Fruit fly (Drosophila melanogaster) whole organism, embryonic: Measurements from ENCODE around the gene Arpc2.

Experiments
- Ada2b ChIP-seq: fragments of 200-800 bp; sonication (Bioruptor generic); IDR thresholded peaks from 2 replicates; pipeline ENCODE4 v1.3.6; 2022; ENCODE audit warnings: missing biosample characterization, missing genetic modification characterization
- Bgb ChIP-seq: fragments of 200-800 bp; sonication (Bioruptor generic); IDR thresholded peaks from 2 replicates; pipeline ENCODE4 v1.3.6; 2022; ENCODE audit warnings: missing biosample characterization, missing genetic modification characterization; ENCODE audit not compliant: partially characterized antibody
- CG10959 ChIP-seq: fragments of 200-800 bp; sonication (Bioruptor generic); IDR thresholded peaks from 2 replicates; pipeline ENCODE4 v1.3.6; 2022; ENCODE audit warnings: missing biosample characterization, missing genetic modification characterization
- CG10979 ChIP-seq: fragments of 200-800 bp; sonication (Bioruptor generic); optimal IDR thresholded peaks from 2 replicates; lab custom pipeline; 2018; ENCODE audit warnings: missing biosample characterization, mild to moderate bottlenecking, missing genetic modification characterization, moderate library complexity
- CG13624 ChIP-seq: fragments of 200-800 bp; sonication (Bioruptor generic); optimal IDR thresholded peaks from 2 replicates; lab custom pipeline; 2016; ENCODE audit warnings: missing biosample characterization, missing genetic modification characterization
- CG14860 ChIP-seq: fragments of 200-800 bp; sonication (Bioruptor generic); IDR thresholded peaks from 3 replicates; pipeline ENCODE4 v1.3.6; 2022; ENCODE audit warnings: missing biosample characterization, missing genetic modification characterization; ENCODE audit not compliant: partially characterized antibody
- CG16813 ChIP-seq: fragments of 200-800 bp; sonication (Bioruptor generic); IDR thresholded peaks from 3 replicates; pipeline ENCODE4 v1.3.6; 2022; ENCODE audit warnings: missing biosample characterization, missing genetic modification characterization; ENCODE audit not compliant: partially characterized antibody
- CG2678 ChIP-seq: fragments of 200-800 bp; sonication (Bioruptor generic); optimal IDR thresholded peaks from 3 replicates; lab custom pipeline; 2019; ENCODE audit warnings: missing biosample characterization, mild to moderate bottlenecking, missing genetic modification characterization, moderate library complexity
- CG30431 ChIP-seq: fragments of 200-800 bp; sonication (Bioruptor generic); optimal IDR thresholded peaks from 2 replicates; lab custom pipeline; 2017; ENCODE audit warnings: missing biosample characterization, missing genetic modification characterization
- CG32532 ChIP-seq: fragments of 200-800 bp; sonication (Bioruptor generic); IDR thresholded peaks from 2 replicates; pipeline ENCODE4 v1.3.6; 2022; ENCODE audit warnings: missing biosample characterization, missing genetic modification characterization
- CG34422 ChIP-seq: fragments of 200-800 bp; sonication (Bioruptor generic); IDR thresholded peaks from 3 replicates; pipeline ENCODE4 v1.3.6; 2022; ENCODE audit warnings: missing biosample characterization, missing genetic modification characterization
- CG3995 ChIP-seq: fragments of 200-800 bp; sonication (Bioruptor generic); optimal IDR thresholded peaks from 3 replicates; lab custom pipeline; 2016; ENCODE audit warnings: missing biosample characterization, missing genetic modification characterization
- CG42726 ChIP-seq: fragments of 200-800 bp; sonication (Bioruptor generic); IDR thresholded peaks from 2 replicates; pipeline ENCODE4 v1.3.6; 2022; ENCODE audit warnings: missing biosample characterization, missing genetic modification characterization; ENCODE audit not compliant: partially characterized antibody
- CG4360 ChIP-seq: fragments of 200-800 bp; sonication (Bioruptor generic); IDR thresholded peaks from 2 replicates; pipeline ENCODE4 v1.3.6; 2022; ENCODE audit warnings: missing biosample characterization, missing genetic modification characterization
- CG4617 ChIP-seq: fragments of 200-800 bp; sonication (Bioruptor generic); optimal IDR thresholded peaks from 3 replicates; lab custom pipeline; 2016; ENCODE audit warnings: missing biosample characterization, missing genetic modification characterization, borderline replicate concordance
- CG4730 ChIP-seq: fragments of 200-800 bp; sonication (Bioruptor generic); IDR thresholded peaks from 2 replicates; pipeline ENCODE4 v1.3.6; 2022; ENCODE audit warnings: missing biosample characterization, missing genetic modification characterization
- CG6254 ChIP-seq: fragments of 200-800 bp; sonication (Bioruptor generic); optimal IDR thresholded peaks from 3 replicates; lab custom pipeline; 2017; ENCODE audit warnings: mild to moderate bottlenecking, missing biosample characterization, missing genetic modification reagents, missing genetic modification characterization
- CG6791 ChIP-seq: fragments of 200-800 bp; sonication (Bioruptor generic); IDR thresholded peaks from 3 replicates; pipeline ENCODE4 v1.3.6; 2022; ENCODE audit warnings: missing biosample characterization, missing genetic modification characterization; ENCODE audit not compliant: partially characterized antibody
- CG6813 ChIP-seq: fragments of 200-800 bp; sonication (Bioruptor generic); optimal IDR thresholded peaks from 2 replicates; lab custom pipeline; 2017; ENCODE audit warnings: missing biosample characterization, missing genetic modification characterization, mild to moderate bottlenecking, moderate library complexity, missing genetic modification reagents
- CG7357 ChIP-seq: fragments of 200-800 bp; sonication (Bioruptor generic); IDR thresholded peaks from 3 replicates; pipeline ENCODE4 v1.3.6; 2022; ENCODE audit warnings: missing biosample characterization, missing genetic modification characterization
- CG7963 ChIP-seq: fragments of 200-800 bp; sonication (Bioruptor generic); IDR thresholded peaks from 3 replicates; pipeline ENCODE4 v1.3.6; 2022; ENCODE audit warnings: missing biosample characterization, missing genetic modification characterization; ENCODE audit not compliant: partially characterized antibody
- CG8281 ChIP-seq: fragments of 200-800 bp; sonication (Bioruptor generic); optimal IDR thresholded peaks from 2 replicates; lab custom pipeline; 2018; ENCODE audit warnings: missing biosample characterization, mild to moderate bottlenecking, missing genetic modification characterization, moderate library complexity
- CG8924 ChIP-seq: fragments of 200-800 bp; optimal IDR thresholded peaks from 3 replicates; lab custom pipeline; 2019; ENCODE audit warnings: missing biosample characterization, mild to moderate bottlenecking, missing genetic modification characterization, moderate library complexity
- D19A ChIP-seq: fragments of 200-800 bp; optimal IDR thresholded peaks from 3 replicates; lab custom pipeline; 2019; ENCODE audit warnings: missing biosample characterization, mild to moderate bottlenecking, missing genetic modification characterization, moderate library complexity
- Dek ChIP-seq: fragments of 200-800 bp; sonication (Bioruptor generic); optimal IDR thresholded peaks from 3 replicates; lab custom pipeline; 2019; ENCODE audit warnings: missing biosample characterization, mild to moderate bottlenecking, missing genetic modification characterization, moderate library complexity
- Ets65A ChIP-seq: fragments of 200-800 bp; sonication (Bioruptor generic); peaks from one replicate; lab custom pipeline; 2016; ENCODE audit warnings: missing biosample characterization, missing genetic modification characterization
- H2.0 ChIP-seq: fragments of 200-800 bp; sonication (Bioruptor generic); IDR thresholded peaks from 2 replicates; pipeline ENCODE4 v1.3.6; 2022; ENCODE audit warnings: missing biosample characterization, missing genetic modification characterization
- HmgD ChIP-seq: fragments of 200-800 bp; sonication (Bioruptor generic); optimal IDR thresholded peaks from 3 replicates; lab custom pipeline; 2016; ENCODE audit warnings: missing biosample characterization, missing genetic modification characterization
- Mrtf ChIP-seq: fragments of 200-800 bp; sonication (Bioruptor generic); IDR thresholded peaks from 3 replicates; pipeline ENCODE4 v1.3.6; 2022; ENCODE audit warnings: missing biosample characterization, missing genetic modification characterization
- Pdp1 ChIP-seq, 2 experiments: fragments of 200-800 bp; sonication (Bioruptor generic); optimal IDR thresholded peaks; 3 replicates each; lab custom pipeline; 2016; ENCODE audit warnings: missing biosample characterization in 2 of 2, missing genetic modification characterization in 2 of 2, mild to moderate bottlenecking in 1 of 2, moderate library complexity in 1 of 2
- Rfx ChIP-seq: fragments of 200-800 bp; sonication (Bioruptor generic); IDR thresholded peaks from 2 replicates; pipeline ENCODE4 v1.3.6; 2022; ENCODE audit warnings: missing biosample characterization, missing genetic modification characterization
- Sox100B ChIP-seq: fragments of 200-800 bp; sonication (Bioruptor generic); optimal IDR thresholded peaks from 3 replicates; lab custom pipeline; 2018; ENCODE audit warnings: missing biosample characterization, mild to moderate bottlenecking, missing genetic modification characterization
- Sox102F ChIP-seq: fragments of 200-800 bp; sonication (Bioruptor generic); optimal IDR thresholded peaks from 2 replicates; lab custom pipeline; 2018; ENCODE audit warnings: missing biosample characterization, mild to moderate bottlenecking, missing genetic modification characterization, moderate library complexity
- ara ChIP-seq: fragments of 200-800 bp; sonication (Bioruptor generic); IDR thresholded peaks from 2 replicates; pipeline ENCODE4 v1.3.6; 2022; ENCODE audit warnings: missing biosample characterization, missing genetic modification characterization
- chinmo ChIP-seq: fragments of 200-800 bp; sonication (Bioruptor generic); IDR thresholded peaks from 4 replicates; pipeline ENCODE4 v1.3.6; 2022; ENCODE audit warnings: missing biosample characterization, missing genetic modification characterization; ENCODE audit not compliant: partially characterized antibody
- chm ChIP-seq: fragments of 200-800 bp; sonication (Bioruptor generic); IDR thresholded peaks from 2 replicates; pipeline ENCODE4 v1.3.6; 2022; ENCODE audit warnings: missing biosample characterization, missing genetic modification characterization
- eve ChIP-seq, 2 experiments: fragments of >200 bp; optimal IDR thresholded peaks; 2 replicates each; lab custom pipeline; 2017; ENCODE audit warnings: missing biosample characterization in 2 of 2, missing genetic modification characterization in 2 of 2
- exex ChIP-seq: fragments of 200-800 bp; sonication (Bioruptor generic); optimal IDR thresholded peaks from 4 replicates; lab custom pipeline; 2018; ENCODE audit warnings: missing biosample characterization, mild to moderate bottlenecking, missing genetic modification characterization, moderate library complexity
- nerfin-1 ChIP-seq: fragments of 200-800 bp; sonication (Bioruptor generic); optimal IDR thresholded peaks from 3 replicates; lab custom pipeline; 2019; ENCODE audit warnings: missing biosample characterization, mild to moderate bottlenecking, missing genetic modification characterization, moderate library complexity
- nerfin-2 ChIP-seq: fragments of 200-800 bp; sonication (Bioruptor generic); IDR thresholded peaks from 2 replicates; pipeline ENCODE4 v1.3.6; 2022; ENCODE audit warnings: missing biosample characterization, missing genetic modification characterization; ENCODE audit not compliant: partially characterized antibody
- nmo ChIP-seq: fragments of 200-800 bp; sonication (Bioruptor generic); optimal IDR thresholded peaks from 2 replicates; lab custom pipeline; 2018; ENCODE audit warnings: missing biosample characterization, mild to moderate bottlenecking, missing genetic modification characterization, moderate library complexity
- p53 ChIP-seq: fragments of 200-800 bp; sonication (Bioruptor generic); optimal IDR thresholded peaks from 2 replicates; lab custom pipeline; 2016; ENCODE audit warnings: missing biosample characterization, missing genetic modification characterization
- pho ChIP-seq: fragments of 200-800 bp; sonication (Bioruptor generic); optimal IDR thresholded peaks from 2 replicates; lab custom pipeline; 2016; ENCODE audit warnings: missing biosample characterization, missing genetic modification characterization
- so ChIP-seq: fragments of 200-800 bp; sonication (Bioruptor generic); IDR thresholded peaks from 3 replicates; pipeline ENCODE4 v1.3.6; 2022; ENCODE audit warnings: missing biosample characterization, missing genetic modification characterization
- ssp ChIP-seq: fragments of 200-800 bp; sonication (Bioruptor generic); IDR thresholded peaks from 2 replicates; pipeline ENCODE4 v1.3.6; 2022; ENCODE audit warnings: missing biosample characterization, missing genetic modification characterization
- trh ChIP-seq: fragments of 200-800 bp; sonication (Bioruptor generic); optimal IDR thresholded peaks from 2 replicates; lab custom pipeline; 2016; ENCODE audit warnings: missing biosample characterization, missing genetic modification characterization
- zen2 ChIP-seq: fragments of 200-800 bp; sonication (Bioruptor generic); IDR thresholded peaks from 3 replicates; pipeline ENCODE4 v1.3.6; 2022; ENCODE audit warnings: missing biosample characterization, missing genetic modification characterization; ENCODE audit not compliant: partially characterized antibody

The Arpc2 gene

dm6 chr2L:20416754-20417563 is at the start of gene Arpc2, which contains the start of gene CG10949 (continued):
- TF ChIP-seq CG10959 (no peak), nerfin-2 (GFP tag; lab: Robert Waterston, UW) (peak; percentile 44; the same call in 1 of the 2 replicates), D19A (peak; percentile 34), Sox102F (GFP tag; lab: Kevin White, UChicago) (peak; percentile 61), exex (tag; lab: Kevin White, UChicago) (no peak), CG7963 (GFP tag; lab: Robert Waterston, UW) (peak; percentile 52; the same call in 1 of the 3 replicates), CG7357 (peak; percentile 37; the same call in 1 of the 3 replicates), CG6791 (GFP tag; lab: Robert Waterston, UW) (peak; percentile 60; the same call in 2 of the 3 replicates), Rfx (peak; percentile 34; the same call in 1 of the 2 replicates), CG2678 (tag; lab: Kevin White, UChicago) (peak; percentile 74), ssp (GFP tag; lab: Robert Waterston, UW) (no peak), pho (GFP tag; lab: Kevin White, UChicago) (no peak), CG8924 (tag; lab: Kevin White, UChicago) (peak; percentile 64), CG30431 (GFP tag; lab: Kevin White, UChicago) (no peak), CG8281 (tag; lab: Kevin White, UChicago) (peak; percentile 52), p53 (GFP tag; lab: Kevin White, UChicago) (no peak), Sox100B (peak; percentile 64), chm (GFP tag; lab: Robert Waterston, UW) (no peak; the same call in 1 of the 2 replicates), so (GFP tag; lab: Robert Waterston, UW) (no peak), CG10979 (peak; percentile 27), chinmo (GFP tag; lab: Robert Waterston, UW) (peak; percentile 91; the same call in 1 of the 4 replicates), CG32532 (GFP tag; lab: Robert Waterston, UW) (peak; percentile 68), CG34422 (peak; percentile 73; the same call in 2 of the 3 replicates), CG4360 (GFP tag; lab: Robert Waterston, UW) (0 out of 2 replicates have a peak, but pooled peaks have one; percentile 26), HmgD (GFP tag; lab: Kevin White, UChicago) (no peak), CG42726 (GFP tag; lab: Robert Waterston, UW) (peak; percentile 73), Ets65A (GFP tag; lab: Kevin White, UChicago) (peak; percentile 74), CG4617 (GFP tag; lab: Kevin White, UChicago) (peak; percentile 49), eve (GFP tag; optimal IDR thresholded peaks at IDR 0.05; lab: Kevin White, UChicago) (no peak), CG6813 (GFP tag; lab: Kevin White, UChicago) (no peak), Pdp1 (GFP tag; optimal IDR thresholded peaks at IDR 0.05; lab: Kevin White, UChicago) (no peak), Bgb (GFP tag; lab: Robert Waterston, UW) (peak; percentile 38; the same call in 1 of the 2 replicates), trh (GFP tag; lab: Kevin White, UChicago) (no peak), CG16813 (GFP tag; lab: Robert Waterston, UW) (peak; percentile 65), Dek (tag; lab: Kevin White, UChicago) (peak; percentile 69), CG4730 (peak; percentile 39; the same call in 1 of the 2 replicates), CG3995 (peak; percentile 62), CG14860 (GFP tag; lab: Robert Waterston, UW) (peak; percentile 61), Ada2b (no peak), nmo (peak; percentile 54), ara (GFP tag; lab: Robert Waterston, UW) (no peak), CG6254 (GFP tag; lab: Kevin White, UChicago) (peak; percentile 12), CG13624 (GFP tag; lab: Kevin White, UChicago) (peak; percentile 4), Mrtf (GFP tag; lab: Robert Waterston, UW) (no peak), zen2 (0 out of 3 replicates have a peak, but pooled peaks have one; percentile 10), H2.0 (peak; percentile 38; the same call in 1 of the 2 replicates), nerfin-1 (tag; lab: Kevin White, UChicago) (peak; percentile 92)
